Worm (Caenorhabditis elegans) whole organism, L1 larva: ENCODE measurements around the gene lrx-1.

ENCODE experiments used
- C34B4.2 ChIP-seq: sonication (generic microtip); optimal IDR thresholded peaks from 2 replicates; lab custom pipeline; 2017; ENCODE audit warnings: mild to moderate bottlenecking, missing genetic modification characterization, missing compliant biosample characterization
- aly-2 ChIP-seq: fragments of 150-350 bp; optimal IDR thresholded peaks from 2 replicates; lab custom pipeline; 2014; ENCODE audit warnings: missing biosample characterization, missing genetic modification characterization
- ama-1 ChIP-seq: fragments of 150-350 bp; optimal IDR thresholded peaks from 2 replicates; lab custom pipeline; 2014
- ceh-82 ChIP-seq, 3 experiments: fragments of 150-350 bp in 1 of 3; sonication (generic microtip) in 2 of 3; optimal IDR thresholded peaks; 2 replicates each; lab custom pipeline; 2014 to 2017; ENCODE audit warnings: missing biosample characterization in 3 of 3, missing genetic modification characterization in 3 of 3
- efl-1 ChIP-seq, 4 experiments: fragments of 150-350 bp; optimal IDR thresholded peaks in 3 of 4; peaks in 1 of 4; 1 replicate in 1 of 4; 2 replicates in 3 of 4; lab custom pipeline; 2014; ENCODE audit warnings: missing biosample characterization in 2 of 4, missing genetic modification characterization in 2 of 4, missing genetic modification reagents in 2 of 4
- hlh-17 ChIP-seq: fragments of 200-800 bp; sonication (Bioruptor generic); optimal IDR thresholded peaks from 2 replicates; lab custom pipeline; 2018; ENCODE audit warnings: missing genetic modification characterization, mild to moderate bottlenecking, missing compliant biosample characterization, moderate library complexity, borderline replicate concordance
- lin-35 ChIP-seq, 2 experiments: fragments of 150-350 bp; optimal IDR thresholded peaks; 2 replicates each; lab custom pipeline; 2014; ENCODE audit warnings: missing biosample characterization in 2 of 2, missing genetic modification characterization in 2 of 2, missing genetic modification reagents in 2 of 2
- lir-3 ChIP-seq: sonication (generic microtip); optimal IDR thresholded peaks from 2 replicates; lab custom pipeline; 2016; ENCODE audit warnings: mild to moderate bottlenecking, missing genetic modification characterization, moderate library complexity, missing compliant biosample characterization; ENCODE audit not compliant: poor library complexity
- mdl-1 ChIP-seq, 2 experiments: fragments of 150-350 bp; optimal IDR thresholded peaks; 2 replicates each; lab custom pipeline; 2014 to 2017; ENCODE audit warnings: missing biosample characterization in 2 of 2, missing genetic modification characterization in 2 of 2, inconsistent platforms in 1 of 2
- nhr-237 ChIP-seq: fragments of 150-350 bp; optimal IDR thresholded peaks from 2 replicates; lab custom pipeline; 2014; ENCODE audit warnings: missing biosample characterization, missing genetic modification characterization
- nhr-77 ChIP-seq: fragments of 150-350 bp; optimal IDR thresholded peaks from 2 replicates; lab custom pipeline; 2014; ENCODE audit warnings: missing biosample characterization, missing genetic modification characterization
- pag-3 ChIP-seq: sonication (generic microtip); optimal IDR thresholded peaks from 2 replicates; lab custom pipeline; 2017; ENCODE audit warnings: missing genetic modification characterization, mild to moderate bottlenecking, missing compliant biosample characterization, antibody characterized with exemption, borderline replicate concordance; ENCODE audit not compliant: insufficient read depth
- zag-1 ChIP-seq: fragments of 150-350 bp; optimal IDR thresholded peaks from 2 replicates; lab custom pipeline; 2014; ENCODE audit warnings: missing biosample characterization, missing genetic modification characterization
- ztf-11 ChIP-seq, 2 experiments: sonication (generic microtip); optimal IDR thresholded peaks; 2 replicates each; lab custom pipeline; 2016 to 2017; ENCODE audit warnings: missing genetic modification characterization in 2 of 2, missing biosample characterization in 1 of 2, missing compliant biosample characterization in 1 of 2

ce11 chrV:12269272-12269767 is 16.9 kb downstream of the lrx-1 start, which contains the start of gene twk-24:
- TF ChIP-seq efl-1 (optimal IDR thresholded peaks at IDR 0.05; lab: Kevin White, UChicago) (peak in 1 of 2 experiments; percentile 0), efl-1 (GFP tag; optimal IDR thresholded peaks at IDR 0.05 in 1 of 2; lab: Kevin White, UChicago) (no peak), hlh-17 (GFP tag; lab: Kevin White, UChicago) (no peak), ama-1 (lab: Kevin White, UChicago) (no peak), nhr-237 (tag; lab: Kevin White, UChicago) (no peak), pag-3 (no peak), aly-2 (tag; lab: Kevin White, UChicago) (no peak), C34B4.2 (tag; lab: Kevin White, UChicago) (no peak), lin-35 (GFP tag; optimal IDR thresholded peaks at IDR 0.05; lab: Kevin White, UChicago) (no peak), nhr-77 (no peak), ceh-82 (tag; optimal IDR thresholded peaks at IDR 0.05; lab: Kevin White, UChicago) (no peak), mdl-1 (tag; optimal IDR thresholded peaks at IDR 0.05; lab: Kevin White, UChicago) (no peak), lir-3 (no peak), ztf-11 (tag; optimal IDR thresholded peaks at IDR 0.05; lab: Kevin White, UChicago) (no peak), zag-1 (tag; lab: Kevin White, UChicago) (no peak)
